Worm (Caenorhabditis elegans) whole organism, young adult: ENCODE results near the gene anmt-2.

Source experiments
- B0035.1 ChIP-seq: sonication (generic microtip); optimal IDR thresholded peaks from 2 replicates; lab custom pipeline; 2016; ENCODE audit warnings: missing genetic modification characterization, mild to moderate bottlenecking, missing compliant biosample characterization, missing genotype, missing genetic modification reagents
- B0261.1 ChIP-seq: sonication (generic microtip); optimal IDR thresholded peaks from 2 replicates; lab custom pipeline; 2016; ENCODE audit warnings: mild to moderate bottlenecking, missing genetic modification characterization, moderate library complexity, missing compliant biosample characterization
- C06A6.2 ChIP-seq: fragments of 200-800 bp; sonication (Bioruptor generic); conservative IDR thresholded peaks from 2 replicates; pipeline ENCODE4 v1.3.6; 2022; ENCODE audit warnings: missing genetic modification characterization, missing compliant biosample characterization
- C17E4.6 ChIP-seq: fragments of 200-800 bp; sonication (Bioruptor generic); IDR thresholded peaks from 2 replicates; pipeline ENCODE4 v1.3.6; 2022; ENCODE audit warnings: missing genetic modification reagents, missing genetic modification characterization, missing compliant biosample characterization
- D2030.7 ChIP-seq: fragments of 200-800 bp; sonication (Bioruptor generic); IDR thresholded peaks from 2 replicates; pipeline ENCODE4 v1.3.6; 2022; ENCODE audit warnings: missing genetic modification reagents, missing genetic modification characterization, missing compliant biosample characterization
- F10E7.11 ChIP-seq: sonication (generic microtip); optimal IDR thresholded peaks from 2 replicates; lab custom pipeline; 2017; ENCODE audit warnings: mild to moderate bottlenecking, missing genetic modification characterization, moderate library complexity, missing compliant biosample characterization
- F33H1.4 ChIP-seq: fragments of 200-800 bp; sonication (Bioruptor generic); IDR thresholded peaks from 2 replicates; pipeline ENCODE4 v1.3.6; 2022; ENCODE audit warnings: missing genetic modification reagents, missing genetic modification characterization, missing compliant biosample characterization
- F37B4.10 ChIP-seq: fragments of 200-800 bp; sonication (Bioruptor generic); IDR thresholded peaks from 2 replicates; pipeline ENCODE4 v1.3.6; 2022; ENCODE audit warnings: missing genetic modification characterization, missing compliant biosample characterization
- K11D2.4 ChIP-seq: fragments of 200-800 bp; sonication (Bioruptor generic); IDR thresholded peaks from 2 replicates; pipeline ENCODE4 v1.3.6; 2022; ENCODE audit warnings: missing genetic modification reagents, missing genetic modification characterization, missing compliant biosample characterization
- K12H6.12 ChIP-seq: fragments of 200-800 bp; sonication (Bioruptor generic); optimal IDR thresholded peaks from 2 replicates; lab custom pipeline; 2018; ENCODE audit warnings: mild to moderate bottlenecking, missing genetic modification characterization, missing compliant biosample characterization
- T07F8.4 ChIP-seq: sonication (generic microtip); optimal IDR thresholded peaks from 2 replicates; lab custom pipeline; 2016; ENCODE audit warnings: mild to moderate bottlenecking, missing genetic modification characterization, moderate library complexity, missing compliant biosample characterization
- Y79H2A.3 ChIP-seq: fragments of 200-800 bp; sonication (Bioruptor generic); conservative IDR thresholded peaks from 2 replicates; pipeline ENCODE4 v1.3.6; 2022; ENCODE audit warnings: missing genetic modification reagents, missing genetic modification characterization, missing compliant biosample characterization
- atf-7 ChIP-seq: sonication (generic microtip); optimal IDR thresholded peaks from 2 replicates; lab custom pipeline; 2017; ENCODE audit warnings: mild to moderate bottlenecking, missing genetic modification characterization, missing compliant biosample characterization
- athp-1 ChIP-seq: sonication (generic microtip); optimal IDR thresholded peaks from 2 replicates; lab custom pipeline; 2017; ENCODE audit warnings: mild to moderate bottlenecking, missing genetic modification characterization, missing compliant biosample characterization
- attf-3 ChIP-seq: fragments of 200-800 bp; sonication (Bioruptor generic); conservative IDR thresholded peaks from 2 replicates; pipeline ENCODE4 v1.3.6; 2022; ENCODE audit warnings: missing genetic modification reagents, missing genetic modification characterization, missing compliant biosample characterization
- attf-5 ChIP-seq: fragments of 200-800 bp; sonication (Bioruptor generic); optimal IDR thresholded peaks from 2 replicates; lab custom pipeline; 2018; ENCODE audit warnings: mild to moderate bottlenecking, missing genetic modification characterization, missing compliant biosample characterization
- bed-1 ChIP-seq: fragments of 200-800 bp; sonication (Bioruptor generic); IDR thresholded peaks from 2 replicates; pipeline ENCODE4 v1.3.6; 2022; ENCODE audit warnings: missing genetic modification reagents, missing genetic modification characterization, missing compliant biosample characterization
- ccch-3 ChIP-seq: fragments of 200-800 bp; sonication (Bioruptor generic); optimal IDR thresholded peaks from 2 replicates; lab custom pipeline; 2018; ENCODE audit warnings: mild to moderate bottlenecking, missing genetic modification characterization, missing compliant biosample characterization
- ceh-27 ChIP-seq: fragments of 200-800 bp; sonication (Bioruptor generic); optimal IDR thresholded peaks from 2 replicates; lab custom pipeline; 2018; ENCODE audit warnings: mild to moderate bottlenecking, missing genetic modification characterization, moderate library complexity, missing compliant biosample characterization
- ceh-79 ChIP-seq: sonication (generic microtip); optimal IDR thresholded peaks from 2 replicates; lab custom pipeline; 2017; ENCODE audit warnings: mild to moderate bottlenecking, missing genetic modification characterization, missing compliant biosample characterization
- ceh-91 ChIP-seq: fragments of 200-800 bp; sonication (Bioruptor generic); IDR thresholded peaks from 2 replicates; pipeline ENCODE4 v1.3.6; 2022; ENCODE audit warnings: missing genetic modification reagents, missing genetic modification characterization, missing compliant biosample characterization
- chd-7 ChIP-seq: sonication (generic microtip); optimal IDR thresholded peaks from 2 replicates; lab custom pipeline; 2016; ENCODE audit warnings: mild to moderate bottlenecking, missing genetic modification characterization, moderate library complexity, missing compliant biosample characterization
- egl-18 ChIP-seq: fragments of 200-800 bp; sonication (Bioruptor generic); IDR thresholded peaks from 2 replicates; pipeline ENCODE4 v1.3.6; 2022; ENCODE audit warnings: missing genetic modification reagents, missing genetic modification characterization, missing compliant biosample characterization
- egl-44 ChIP-seq: fragments of 200-800 bp; sonication (Bioruptor generic); IDR thresholded peaks from 2 replicates; pipeline ENCODE4 v1.3.6; 2022; ENCODE audit warnings: missing genetic modification reagents, missing genetic modification characterization, missing compliant biosample characterization
- hmg-1.2 ChIP-seq: fragments of 200-800 bp; sonication (Bioruptor generic); IDR thresholded peaks from 2 replicates; pipeline ENCODE4 v1.3.6; 2022; ENCODE audit warnings: missing genetic modification reagents, missing genetic modification characterization, missing compliant biosample characterization
- hrde-1 ChIP-seq: sonication (generic microtip); optimal IDR thresholded peaks from 2 replicates; lab custom pipeline; 2016; ENCODE audit warnings: missing genetic modification characterization, mild to moderate bottlenecking, missing compliant biosample characterization, moderate library complexity, missing genotype, missing genetic modification reagents, borderline replicate concordance
- lin-35 ChIP-seq, 3 experiments: fragments of 150-350 bp in 2 of 3; sonication (generic microtip) in 1 of 3; optimal IDR thresholded peaks; 2 replicates each; lab custom pipeline; 2014 to 2018; ENCODE audit warnings: missing biosample characterization in 3 of 3, missing genetic modification characterization in 3 of 3, missing genetic modification reagents in 3 of 3
- lsl-1 ChIP-seq: fragments of 200-800 bp; sonication (Bioruptor generic); optimal IDR thresholded peaks from 2 replicates; lab custom pipeline; 2018; ENCODE audit warnings: mild to moderate bottlenecking, missing genetic modification characterization, moderate library complexity, missing compliant biosample characterization
- lsy-27 ChIP-seq: sonication (generic microtip); optimal IDR thresholded peaks from 2 replicates; lab custom pipeline; 2017; ENCODE audit warnings: missing genetic modification characterization, mild to moderate bottlenecking, missing compliant biosample characterization, antibody characterized with exemption, missing genotype, borderline replicate concordance; ENCODE audit not compliant: insufficient read depth
- madf-3 ChIP-seq: fragments of 200-800 bp; sonication (Bioruptor generic); IDR thresholded peaks from 2 replicates; pipeline ENCODE4 v1.3.6; 2022; ENCODE audit warnings: missing genetic modification reagents, missing genetic modification characterization, missing compliant biosample characterization
- mcd-1 ChIP-seq: fragments of 200-800 bp; sonication (Bioruptor generic); IDR thresholded peaks from 2 replicates; pipeline ENCODE4 v1.3.6; 2022; ENCODE audit warnings: missing genetic modification reagents, missing genetic modification characterization, missing compliant biosample characterization
- mes-4 ChIP-seq: sonication (generic microtip); optimal IDR thresholded peaks from 2 replicates; lab custom pipeline; 2016; ENCODE audit warnings: missing genotype, missing genetic modification characterization, missing compliant biosample characterization
- nfya-1 ChIP-seq: sonication (generic microtip); optimal IDR thresholded peaks from 2 replicates; lab custom pipeline; 2017; ENCODE audit warnings: antibody characterized with exemption, missing compliant biosample characterization, missing genetic modification characterization, borderline replicate concordance; ENCODE audit not compliant: insufficient read depth
- nhr-120 ChIP-seq: fragments of 200-800 bp; sonication (Bioruptor generic); IDR thresholded peaks from 2 replicates; pipeline ENCODE4 v1.3.6; 2022; ENCODE audit warnings: missing genetic modification characterization, missing compliant biosample characterization
- nhr-179 ChIP-seq: sonication (generic microtip); optimal IDR thresholded peaks from 2 replicates; lab custom pipeline; 2016; ENCODE audit warnings: mild to moderate bottlenecking, missing genetic modification characterization, missing compliant biosample characterization
- pha-4 ChIP-seq: fragments of 150-350 bp; sonication (generic microtip); optimal IDR thresholded peaks from 2 replicates; lab custom pipeline; 2014; ENCODE audit warnings: missing biosample characterization, missing genetic modification reagents, missing genetic modification characterization
- repo-1 ChIP-seq: sonication (generic microtip); optimal IDR thresholded peaks from 2 replicates; lab custom pipeline; 2017; ENCODE audit warnings: mild to moderate bottlenecking, missing genetic modification characterization, missing compliant biosample characterization
- sdz-38 ChIP-seq: sonication (generic microtip); optimal IDR thresholded peaks from 2 replicates; lab custom pipeline; 2016; ENCODE audit warnings: missing genotype, missing genetic modification characterization, missing compliant biosample characterization
- snpc-1.3 ChIP-seq: sonication (generic microtip); optimal IDR thresholded peaks from 2 replicates; lab custom pipeline; 2017; ENCODE audit warnings: missing genetic modification characterization, mild to moderate bottlenecking, missing compliant biosample characterization, antibody characterized with exemption, moderate library complexity, missing genotype, missing genetic modification reagents; ENCODE audit not compliant: insufficient read depth
- snpc-4 ChIP-seq, 5 experiments: fragments of 150-350 bp in 1 of 5; sonication (generic microtip) in 4 of 5; optimal IDR thresholded peaks; 2 replicates each; lab custom pipeline; 2014 to 2018; ENCODE audit warnings: missing genetic modification characterization in 5 of 5, missing biosample characterization in 3 of 5, antibody characterized with exemption in 2 of 5, mild to moderate bottlenecking in 2 of 5, missing compliant biosample characterization in 2 of 5, missing genotype in 2 of 5, moderate library complexity in 2 of 5, missing genetic modification reagents in 1 of 5
- somi-1 ChIP-seq: fragments of 200-800 bp; sonication (Bioruptor generic); optimal IDR thresholded peaks from 2 replicates; lab custom pipeline; 2018; ENCODE audit warnings: mild to moderate bottlenecking, missing genetic modification characterization, missing compliant biosample characterization
- sptf-2 ChIP-seq: fragments of 200-800 bp; sonication (Bioruptor generic); optimal IDR thresholded peaks from 2 replicates; lab custom pipeline; 2018; ENCODE audit warnings: mild to moderate bottlenecking, missing genetic modification characterization, missing compliant biosample characterization
- tbp1 ChIP-seq: fragments of 200-800 bp; sonication (Bioruptor generic); optimal IDR thresholded peaks from 2 replicates; lab custom pipeline; 2018; ENCODE audit warnings: mild to moderate bottlenecking, missing genetic modification characterization, missing compliant biosample characterization
- tlf-1 ChIP-seq: fragments of 200-800 bp; sonication (Bioruptor generic); optimal IDR thresholded peaks from 2 replicates; lab custom pipeline; 2018; ENCODE audit warnings: mild to moderate bottlenecking, missing genetic modification characterization, missing compliant biosample characterization
- zim-3 ChIP-seq: sonication (generic microtip); optimal IDR thresholded peaks from 2 replicates; lab custom pipeline; 2017; ENCODE audit warnings: mild to moderate bottlenecking, missing genetic modification characterization, moderate library complexity, missing compliant biosample characterization
- ztf-22 ChIP-seq: fragments of 200-800 bp; sonication (Bioruptor generic); optimal IDR thresholded peaks from 2 replicates; lab custom pipeline; 2018; ENCODE audit warnings: mild to moderate bottlenecking, missing genetic modification characterization, moderate library complexity, missing compliant biosample characterization
- ztf-28 ChIP-seq: fragments of 200-800 bp; sonication (Bioruptor generic); IDR thresholded peaks from 2 replicates; pipeline ENCODE4 v1.3.6; 2022; ENCODE audit warnings: missing genetic modification reagents, missing genetic modification characterization, missing compliant biosample characterization

The anmt-2 gene

DNA sequence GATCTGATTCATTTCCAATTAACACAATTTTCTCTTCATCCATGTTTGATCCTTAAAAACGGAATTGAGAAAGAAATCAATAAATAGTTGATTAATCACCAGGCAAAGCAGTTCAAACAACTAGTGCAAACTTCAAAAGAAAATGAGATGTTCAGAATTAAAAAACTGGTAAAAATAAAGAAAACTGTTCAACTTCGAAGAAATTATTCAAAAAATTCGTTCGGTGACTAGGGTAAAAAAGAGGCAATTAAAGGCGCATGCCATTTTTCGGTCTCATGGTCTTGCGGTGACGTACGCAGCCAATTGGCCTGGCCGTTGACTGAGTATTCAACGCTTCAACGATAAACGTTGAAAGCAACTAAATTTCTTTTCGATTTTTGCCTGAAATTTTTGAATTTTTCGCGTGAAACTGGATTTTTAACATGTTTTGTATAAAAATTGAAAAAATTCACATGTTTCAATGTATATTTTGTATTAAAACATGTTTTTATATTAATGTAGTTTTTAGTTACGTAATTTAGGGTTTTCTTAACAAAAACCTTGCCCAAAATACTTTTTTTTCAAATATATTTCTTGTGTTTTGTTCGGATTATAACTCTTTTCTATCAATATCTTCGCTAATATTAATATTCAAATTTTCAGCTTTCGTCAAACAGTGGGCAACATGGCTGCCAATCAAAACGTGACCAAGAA is 48.7 kb upstream of the anmt-2 start, which contains the start of the genes sna-3 and rps-3 (continued):
- TF ChIP-seq attf-5 (GFP tag; lab: Kevin White, UChicago) (peak; percentile 83), F37B4.10 (GFP tag; lab: Robert Waterston, UW) (no peak), zim-3 (tag; lab: Kevin White, UChicago) (no peak), mes-4 (no peak), nhr-179 (no peak), repo-1 (no peak), sptf-2 (GFP tag; lab: Kevin White, UChicago) (no peak), ztf-22 (GFP tag; lab: Kevin White, UChicago) (no peak), ceh-79 (tag; lab: Kevin White, UChicago) (no peak), lin-35 (GFP tag; optimal IDR thresholded peaks at IDR 0.05; lab: Kevin White, UChicago) (peak in 1 of 3 experiments; percentile 58), egl-18 (GFP tag; lab: Robert Waterston, UW) (no peak), F33H1.4 (GFP tag; lab: Robert Waterston, UW) (peak; percentile 93), C06A6.2 (GFP tag; lab: Robert Waterston, UW) (no peak), B0261.1 (tag; lab: Kevin White, UChicago) (no peak), hmg-1.2 (GFP tag; lab: Robert Waterston, UW) (peak; percentile 86), D2030.7 (peak; percentile 72), snpc-1.3 (tag; lab: Kevin White, UChicago) (peak; percentile 55), lsl-1 (GFP tag; lab: Kevin White, UChicago) (peak; percentile 58), atf-7 (tag; lab: Kevin White, UChicago) (no peak), chd-7 (tag; lab: Kevin White, UChicago) (no peak), T07F8.4 (no peak), athp-1 (tag; lab: Kevin White, UChicago) (no peak), B0035.1 (tag; lab: Kevin White, UChicago) (no peak), ceh-91 (GFP tag; lab: Robert Waterston, UW) (peak; percentile 38; the same call in 1 of the 2 replicates), Y79H2A.3 (GFP tag; lab: Robert Waterston, UW) (no peak), ceh-27 (peak; percentile 50), madf-3 (GFP tag; lab: Robert Waterston, UW) (0 out of 2 replicates have a peak, but pooled peaks have one; percentile 20), ccch-3 (GFP tag; lab: Kevin White, UChicago) (no peak), K12H6.12 (tag; lab: Kevin White, UChicago) (no peak), ztf-28 (no peak), attf-3 (GFP tag; lab: Robert Waterston, UW) (peak; percentile 61), mcd-1 (GFP tag; lab: Robert Waterston, UW) (peak; percentile 72), snpc-4 (GFP tag; optimal IDR thresholded peaks at IDR 0.05; lab: Kevin White, UChicago) (peak; percentile 10), snpc-4 (tag; optimal IDR thresholded peaks at IDR 0.05; lab: Kevin White, UChicago) (peak; percentile 26 to 69 (median 42)), C17E4.6 (GFP tag; lab: Robert Waterston, UW) (no peak), tbp1 (GFP tag; lab: Kevin White, UChicago) (peak; percentile 58), nfya-1 (tag; lab: Kevin White, UChicago) (no peak), nhr-120 (GFP tag; lab: Robert Waterston, UW) (no peak), somi-1 (no peak), tlf-1 (GFP tag; lab: Kevin White, UChicago) (peak; percentile 31), egl-44 (GFP tag; lab: Robert Waterston, UW) (no peak), K11D2.4 (GFP tag; lab: Robert Waterston, UW) (no peak), lsy-27 (no peak), bed-1 (GFP tag; lab: Robert Waterston, UW) (no peak), F10E7.11 (tag; lab: Kevin White, UChicago) (no peak), pha-4 (tag; lab: Kevin White, UChicago) (no peak), sdz-38 (tag; lab: Kevin White, UChicago) (no peak), hrde-1 (tag; lab: Kevin White, UChicago) (no peak)
